Fruit fly (Drosophila melanogaster): Measurements from ENCODE around the gene CG18814.

The CG18814 gene

DNA sequence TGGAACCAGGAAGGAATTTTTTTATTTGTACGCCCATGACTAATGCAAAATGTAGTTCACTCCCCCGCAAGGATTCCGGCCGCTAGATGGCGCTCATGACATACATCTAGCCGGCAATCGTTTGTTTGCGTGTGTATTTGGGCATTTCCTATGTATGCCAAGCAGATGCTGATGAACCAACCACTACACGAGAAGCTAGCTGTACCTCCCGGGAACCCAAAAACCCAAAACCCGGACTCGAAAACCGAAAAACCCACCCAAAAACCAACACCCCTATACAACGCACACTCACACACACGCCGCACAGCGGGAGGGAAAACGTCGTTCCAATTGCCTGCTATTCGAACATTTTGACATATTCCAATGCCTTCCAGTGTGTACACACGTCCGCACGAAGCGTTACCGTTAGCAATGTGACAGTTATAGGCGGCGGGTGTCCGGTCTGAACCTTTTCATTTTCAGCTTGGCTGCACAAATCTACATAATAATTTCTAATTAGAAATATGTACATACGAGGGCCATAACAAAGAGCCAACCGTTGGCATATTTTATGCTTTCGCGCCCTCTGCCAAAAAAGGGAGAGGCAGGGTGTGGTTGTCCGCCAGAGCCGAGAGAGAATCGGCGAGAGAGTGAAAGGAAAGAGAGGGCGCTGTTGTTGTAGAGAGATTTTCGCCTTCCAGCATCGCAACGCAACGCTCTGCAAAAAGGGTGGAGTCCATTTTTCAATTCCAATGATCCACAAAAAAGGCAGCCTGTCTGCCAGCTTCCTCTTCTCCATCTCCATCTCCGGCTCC lies 38.4 kb downstream of the CG18814 start (continued):
- TF ChIP-seq Bteb2 (GFP tag; optimal IDR thresholded peaks at IDR 0.05), result no peak
- TF ChIP-seq tx (GFP tag; optimal IDR thresholded peaks at IDR 0.05), result no peak
- no peak for TF ChIP-seq cas (GFP tag; IDR thresholded peaks at IDR 0.05)
- no peak for TF ChIP-seq CG10431 (GFP tag; optimal IDR thresholded peaks at IDR 0.05)
- TF ChIP-seq CG4328 (GFP tag; optimal IDR thresholded peaks at IDR 0.05), result peak; percentile 13
- TF ChIP-seq gem (tag; optimal IDR thresholded peaks at IDR 0.05), result no peak
- no peak for TF ChIP-seq bigmax (GFP tag; optimal IDR thresholded peaks at IDR 0.05)
- TF ChIP-seq CG6791 (GFP tag; IDR thresholded peaks at IDR 0.05; ENCODE audit: partially characterized antibody), result peak; percentile 56; the same call in 1 of the 3 replicates
- no peak for TF ChIP-seq CoRest (tag; optimal IDR thresholded peaks at IDR 0.05)
- no peak for TF ChIP-seq CG2875 (GFP tag; optimal IDR thresholded peaks at IDR 0.05)
- no peak for TF ChIP-seq scrt (GFP tag; optimal IDR thresholded peaks at IDR 0.05)
- TF ChIP-seq CG17385 (GFP tag; optimal IDR thresholded peaks at IDR 0.05), result no peak
- TF ChIP-seq CG12744 (GFP tag; optimal IDR thresholded peaks at IDR 0.05), result no peak
- no peak for TF ChIP-seq CG18476 (GFP tag; optimal IDR thresholded peaks at IDR 0.05)
- no peak for TF ChIP-seq tna (GFP tag; IDR thresholded peaks at IDR 0.05; ENCODE audit: partially characterized antibody)
- no peak for TF ChIP-seq CG31365 (tag; optimal IDR thresholded peaks at IDR 0.05)
- TF ChIP-seq Side (GFP tag; optimal IDR thresholded peaks at IDR 0.05), result no peak
- TF ChIP-seq slbo (GFP tag; IDR thresholded peaks at IDR 0.05), result no peak
- peak; percentile 44 for TF ChIP-seq nerfin-1 (tag; optimal IDR thresholded peaks at IDR 0.05)
- no peak for TF ChIP-seq ro (GFP tag; IDR thresholded peaks at IDR 0.05)
- TF ChIP-seq CG7963 (GFP tag; IDR thresholded peaks at IDR 0.05; ENCODE audit: partially characterized antibody), result no peak
- no peak for TF ChIP-seq Med (GFP tag)
- no peak for TF ChIP-seq Myb (GFP tag; optimal IDR thresholded peaks at IDR 0.05)
- TF ChIP-seq Blimp-1 (GFP tag; optimal IDR thresholded peaks at IDR 0.05), result no peak
- no peak for TF ChIP-seq CG3281 (GFP tag; optimal IDR thresholded peaks at IDR 0.05)
- no peak for TF ChIP-seq prd (optimal IDR thresholded peaks at IDR 0.05)
- peak; percentile 8; the same call in 1 of the 3 replicates for TF ChIP-seq prd (GFP tag; IDR thresholded peaks at IDR 0.05)
- TF ChIP-seq B-H2 (GFP tag; optimal IDR thresholded peaks at IDR 0.05), result no peak
- peak; percentile 42; the same call in 1 of the 2 replicates for TF ChIP-seq chm (GFP tag; IDR thresholded peaks at IDR 0.05)
- TF ChIP-seq cwo (GFP tag; optimal IDR thresholded peaks at IDR 0.05), result no peak
- no peak for TF ChIP-seq ttk (GFP tag; IDR thresholded peaks at IDR 0.05)
- TF ChIP-seq CG16863 (GFP tag; optimal IDR thresholded peaks at IDR 0.05), result no peak
- TF ChIP-seq CrebB (tag; optimal IDR thresholded peaks at IDR 0.05), result no peak
- TF ChIP-seq CG8281 (tag; optimal IDR thresholded peaks at IDR 0.05), result no peak
- no peak for TF ChIP-seq CG8478 (optimal IDR thresholded peaks at IDR 0.05)
- TF ChIP-seq CG1602 (GFP tag; optimal IDR thresholded peaks at IDR 0.05), result no peak
- no peak for TF ChIP-seq CG11560 (tag; IDR thresholded peaks at IDR 0.05)
- peak; percentile 2 for TF ChIP-seq CG33557 (GFP tag; optimal IDR thresholded peaks at IDR 0.05)
- no peak for TF ChIP-seq Dip3 (GFP tag; optimal IDR thresholded peaks at IDR 0.05)
- no peak for TF ChIP-seq PHDP (tag; optimal IDR thresholded peaks at IDR 0.05)
- no peak for TF ChIP-seq sim (GFP tag; IDR thresholded peaks at IDR 0.05)
- no peak for TF ChIP-seq crp (GFP tag; optimal IDR thresholded peaks at IDR 0.05)
- TF ChIP-seq Gug (GFP tag; IDR thresholded peaks at IDR 0.05), result no peak
- no peak for TF ChIP-seq NC2β (GFP tag; optimal IDR thresholded peaks at IDR 0.05)
- no peak for TF ChIP-seq dati (GFP tag; IDR thresholded peaks at IDR 0.05)
- peak; percentile 55; the same call in 1 of the 2 replicates for TF ChIP-seq vvl (GFP tag; IDR thresholded peaks at IDR 0.05)
- TF ChIP-seq CG32532 (GFP tag; IDR thresholded peaks at IDR 0.05), result no peak
- TF ChIP-seq CG13424 (tag; optimal IDR thresholded peaks at IDR 0.05), result no peak
- no peak for TF ChIP-seq ERR (GFP tag; optimal IDR thresholded peaks at IDR 0.05)
- TF ChIP-seq CG31441 (GFP tag; IDR thresholded peaks at IDR 0.05), result no peak

Measured in whole organism, embryonic.